Worm (Caenorhabditis elegans): ENCODE data around the gene lrpr-1.

lrpr-1 gene

DNA sequence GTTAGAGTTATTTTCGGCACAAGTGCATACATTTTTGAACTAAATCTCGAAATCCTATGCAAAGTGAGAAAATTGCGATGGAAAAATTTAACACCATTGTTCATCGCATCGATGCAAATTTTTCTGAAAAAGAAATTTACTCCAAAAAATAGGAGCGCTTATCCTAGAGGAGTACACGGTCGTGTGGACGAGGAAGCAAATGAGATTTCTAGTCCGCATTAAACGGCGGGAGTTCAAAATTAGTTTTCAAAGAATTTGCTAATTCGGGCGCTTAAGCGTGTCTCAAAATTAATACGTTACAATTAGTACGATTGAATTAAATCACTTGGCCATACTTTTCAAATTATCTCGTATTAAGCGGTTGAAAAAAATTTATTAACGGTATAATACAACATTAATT, at the start of gene lrpr-1 (continued):
- TF ChIP-seq daf-16 (GFP tag; optimal IDR thresholded peaks at IDR 0.05): peak in 1 of 2 experiments; percentile 49
- TF ChIP-seq daf-16 (tag; optimal IDR thresholded peaks at IDR 0.05): no peak

DNA sequence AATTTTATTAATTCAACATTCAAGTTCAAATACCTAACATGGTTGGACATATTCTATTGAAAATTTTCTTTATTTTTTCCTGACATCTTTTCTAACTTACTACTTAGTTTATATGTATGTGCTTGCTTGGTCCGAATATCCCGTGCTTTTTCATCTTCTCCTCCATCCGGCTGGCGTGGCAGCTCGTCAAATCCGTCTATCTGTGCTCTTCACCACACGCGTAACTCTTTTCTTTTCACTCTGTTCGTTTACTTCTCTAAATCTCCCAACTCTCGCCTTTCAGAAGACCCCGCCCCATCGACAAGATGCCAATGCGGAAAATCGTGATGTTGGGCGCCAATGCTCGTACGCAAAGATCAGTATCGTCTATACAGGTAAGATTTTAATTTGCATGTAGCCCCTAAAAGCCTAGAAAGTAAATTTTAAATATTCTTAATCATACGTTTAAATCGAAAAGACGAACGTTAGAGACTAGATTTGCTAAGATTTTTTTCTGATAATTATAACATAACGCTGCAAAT, 47.0 kb upstream of the lrpr-1 start:
- TF ChIP-seq lin-39 (tag; optimal IDR thresholded peaks at IDR 0.05): no peak
- TF ChIP-seq egl-43 (GFP tag; IDR thresholded peaks at IDR 0.05): no peak
- TF ChIP-seq ztf-7 (tag; optimal IDR thresholded peaks at IDR 0.05): no peak
- no peak for TF ChIP-seq Y5F2A.4 (GFP tag; optimal IDR thresholded peaks at IDR 0.05)
- TF ChIP-seq mep-1 (tag; optimal IDR thresholded peaks at IDR 0.05): peak; percentile 23
- TF ChIP-seq hlh-11 (tag; optimal IDR thresholded peaks at IDR 0.05): peak; percentile 28
- no peak for TF ChIP-seq nhr-111 (GFP tag; optimal IDR thresholded peaks at IDR 0.05)
- no peak for TF ChIP-seq daf-8 (GFP tag; IDR thresholded peaks at IDR 0.05)
- no peak for TF ChIP-seq madf-5 (GFP tag; IDR thresholded peaks at IDR 0.05)
- no peak for TF ChIP-seq pha-4 (GFP tag; IDR thresholded peaks at IDR 0.05)
- TF ChIP-seq pha-4 (tag; optimal IDR thresholded peaks at IDR 0.05): no peak
- no peak for TF ChIP-seq F10B5.3 (tag; optimal IDR thresholded peaks at IDR 0.05)
- TF ChIP-seq lin-15B (tag; optimal IDR thresholded peaks at IDR 0.05): no peak
- TF ChIP-seq lin-13 (GFP tag; optimal IDR thresholded peaks at IDR 0.05): no peak
- no peak; the same call in 1 of the 2 replicates for TF ChIP-seq ctbp-1 (GFP tag; IDR thresholded peaks at IDR 0.05)
- TF ChIP-seq pqm-1 (tag; optimal IDR thresholded peaks at IDR 0.05): no peak
- TF ChIP-seq Y105C5A.15 (GFP tag; IDR thresholded peaks at IDR 0.05): no peak
- TF ChIP-seq php-3 (GFP tag; IDR thresholded peaks at IDR 0.05): no peak
- no peak for TF ChIP-seq mes-2 (tag; optimal IDR thresholded peaks at IDR 0.05; ENCODE audit: poor library complexity, severe bottlenecking)
- peak; percentile 56 for TF ChIP-seq hlh-30 (tag; optimal IDR thresholded peaks at IDR 0.05; ENCODE audit: insufficient read depth)
- TF ChIP-seq fkh-10 (GFP tag; optimal IDR thresholded peaks at IDR 0.05): peak; percentile 18
- TF ChIP-seq dmd-8 (GFP tag; IDR thresholded peaks at IDR 0.05): no peak
- no peak for TF ChIP-seq F37D6.2 (tag; optimal IDR thresholded peaks at IDR 0.05)
- TF ChIP-seq R02D3.7 (tag; optimal IDR thresholded peaks at IDR 0.05): no peak
- TF ChIP-seq T20F7.1 (GFP tag; optimal IDR thresholded peaks at IDR 0.05): no peak
- no peak for TF ChIP-seq lim-7 (GFP tag; IDR thresholded peaks at IDR 0.05)
- no peak for TF ChIP-seq daf-19 (GFP tag; conservative IDR thresholded peaks at IDR 0.05)
- no peak for TF ChIP-seq cey-2 (tag; optimal IDR thresholded peaks at IDR 0.05; ENCODE audit: borderline replicate concordance, insufficient read depth)
- no peak for TF ChIP-seq ceh-20 (GFP tag; IDR thresholded peaks at IDR 0.05)
- no peak for TF ChIP-seq nhr-102 (tag; optimal IDR thresholded peaks at IDR 0.05)
- TF ChIP-seq gei-8 (GFP tag; optimal IDR thresholded peaks at IDR 0.05): no peak
- TF ChIP-seq ZK337.2 (GFP tag; IDR thresholded peaks at IDR 0.05): no peak
- TF ChIP-seq Y48G9A.11 (GFP tag; IDR thresholded peaks at IDR 0.05): no peak
- no peak for TF ChIP-seq sdz-12 (GFP tag; optimal IDR thresholded peaks at IDR 0.05)
- no peak for TF ChIP-seq zag-1 (tag; optimal IDR thresholded peaks at IDR 0.05)
- TF ChIP-seq nhr-11 (tag; optimal IDR thresholded peaks at IDR 0.05): no peak
- TF ChIP-seq dmd-9 (GFP tag; IDR thresholded peaks at IDR 0.05): no peak
- TF ChIP-seq lsy-2 (tag; optimal IDR thresholded peaks at IDR 0.05): peak in 1 of 2 experiments; percentile 7
- no peak for TF ChIP-seq mdt-29 (GFP tag; IDR thresholded peaks at IDR 0.05)
- no peak for TF ChIP-seq spr-1 (tag; optimal IDR thresholded peaks at IDR 0.05)
- TF ChIP-seq ceh-28 (tag; optimal IDR thresholded peaks at IDR 0.05): no peak
- no peak for TF ChIP-seq daf-12 (tag; optimal IDR thresholded peaks at IDR 0.05)
- no peak for TF ChIP-seq hif-1 (tag; optimal IDR thresholded peaks at IDR 0.05)
- peak in 1 of 2 experiments; percentile 95 for TF ChIP-seq unc-62 (GFP tag; optimal IDR thresholded peaks at IDR 0.05 in 1 of 2)
- TF ChIP-seq unc-62 (tag; optimal IDR thresholded peaks at IDR 0.05): no peak

All from whole organism, L4 larva.